Worm (Caenorhabditis elegans) whole organism, late embryonic: Measurements from ENCODE around the gene nspg-8.

ENCODE experiments used
- C08G9.2 ChIP-seq: sonication (generic microtip); optimal IDR thresholded peaks from 2 replicates; lab custom pipeline; 2016; ENCODE audit warnings: mild to moderate bottlenecking, missing genetic modification characterization, moderate library complexity, missing compliant biosample characterization
- F13H6.1 ChIP-seq: sonication (generic microtip); optimal IDR thresholded peaks from 2 replicates; lab custom pipeline; 2016; ENCODE audit warnings: missing genetic modification characterization, missing compliant biosample characterization
- K02D7.2 ChIP-seq: sonication (generic microtip); optimal IDR thresholded peaks from 2 replicates; lab custom pipeline; 2017; ENCODE audit warnings: mild to moderate bottlenecking, missing genetic modification characterization, missing compliant biosample characterization
- K09A11.1 ChIP-seq: sonication (generic microtip); optimal IDR thresholded peaks from 2 replicates; lab custom pipeline; 2017; ENCODE audit warnings: antibody characterized with exemption, mild to moderate bottlenecking, missing genetic modification characterization, missing compliant biosample characterization; ENCODE audit not compliant: insufficient read depth
- T23F11.4 ChIP-seq: fragments of 200-800 bp; sonication (Bioruptor generic); optimal IDR thresholded peaks from 2 replicates; lab custom pipeline; 2018; ENCODE audit warnings: mild to moderate bottlenecking, missing genetic modification characterization, missing compliant biosample characterization
- ahr-1 ChIP-seq: sonication (generic microtip); optimal IDR thresholded peaks from 2 replicates; lab custom pipeline; 2016; ENCODE audit warnings: missing genetic modification characterization, missing compliant biosample characterization
- ama-1 ChIP-seq: fragments of 150-350 bp; optimal IDR thresholded peaks from 2 replicates; lab custom pipeline; 2014
- ceh-19 ChIP-seq: fragments of 200-800 bp; sonication (Bioruptor generic); optimal IDR thresholded peaks from 2 replicates; lab custom pipeline; 2018; ENCODE audit warnings: mild to moderate bottlenecking, missing genetic modification characterization, missing compliant biosample characterization
- ceh-22 ChIP-seq: sonication (generic microtip); optimal IDR thresholded peaks from 2 replicates; lab custom pipeline; 2017; ENCODE audit warnings: missing biosample characterization, missing genetic modification characterization
- ceh-24 ChIP-seq: sonication (generic microtip); optimal IDR thresholded peaks from 2 replicates; lab custom pipeline; 2016; ENCODE audit warnings: mild to moderate bottlenecking, missing genetic modification characterization, missing compliant biosample characterization
- ceh-31 ChIP-seq: sonication (generic microtip); optimal IDR thresholded peaks from 2 replicates; lab custom pipeline; 2016; ENCODE audit warnings: missing genetic modification characterization, missing compliant biosample characterization
- ceh-34 ChIP-seq: sonication (generic microtip); optimal IDR thresholded peaks from 2 replicates; lab custom pipeline; 2016; ENCODE audit warnings: mild to moderate bottlenecking, missing genetic modification characterization, missing compliant biosample characterization
- ceh-45 ChIP-seq: fragments of 200-800 bp; sonication (Bioruptor generic); IDR thresholded peaks from 2 replicates; pipeline ENCODE4 v1.3.6; 2022; ENCODE audit warnings: missing genetic modification reagents, missing genetic modification characterization, missing compliant biosample characterization
- ceh-48 ChIP-seq: sonication (generic microtip); optimal IDR thresholded peaks from 2 replicates; lab custom pipeline; 2016; ENCODE audit warnings: missing genetic modification characterization, inconsistent platforms, missing compliant biosample characterization
- ceh-6 ChIP-seq: fragments of 200-800 bp; sonication (Bioruptor generic); optimal IDR thresholded peaks from 2 replicates; lab custom pipeline; 2018; ENCODE audit warnings: mild to moderate bottlenecking, missing genetic modification characterization, missing compliant biosample characterization
- ceh-9 ChIP-seq: sonication (generic microtip); optimal IDR thresholded peaks from 2 replicates; lab custom pipeline; 2016; ENCODE audit warnings: mild to moderate bottlenecking, missing genetic modification characterization, inconsistent platforms, missing compliant biosample characterization
- elt-4 ChIP-seq: sonication (generic microtip); optimal IDR thresholded peaks from 2 replicates; lab custom pipeline; 2016; ENCODE audit warnings: missing genetic modification characterization, missing compliant biosample characterization
- eyg-1 ChIP-seq: sonication (generic microtip); optimal IDR thresholded peaks from 2 replicates; lab custom pipeline; 2016; ENCODE audit warnings: missing genotype, missing genetic modification characterization, missing compliant biosample characterization
- fkh-6 ChIP-seq: sonication (generic microtip); optimal IDR thresholded peaks from 2 replicates; lab custom pipeline; 2016; ENCODE audit warnings: missing genetic modification characterization, missing compliant biosample characterization
- gmeb-2 ChIP-seq: sonication (generic microtip); optimal IDR thresholded peaks from 2 replicates; lab custom pipeline; 2016; ENCODE audit warnings: missing genetic modification characterization, inconsistent platforms, missing compliant biosample characterization
- hlh-13 ChIP-seq: fragments of 200-800 bp; sonication (Bioruptor generic); optimal IDR thresholded peaks from 2 replicates; lab custom pipeline; 2018; ENCODE audit warnings: mild to moderate bottlenecking, missing genetic modification characterization, missing compliant biosample characterization
- lim-6 ChIP-seq: sonication (generic microtip); optimal IDR thresholded peaks from 2 replicates; lab custom pipeline; 2016; ENCODE audit warnings: missing genetic modification characterization, missing compliant biosample characterization
- lin-11 ChIP-seq: fragments of 200-800 bp; sonication (Bioruptor generic); optimal IDR thresholded peaks from 2 replicates; lab custom pipeline; 2018; ENCODE audit warnings: mild to moderate bottlenecking, missing genetic modification characterization, missing compliant biosample characterization
- odd-2 ChIP-seq: sonication (generic microtip); optimal IDR thresholded peaks from 2 replicates; lab custom pipeline; 2017; ENCODE audit warnings: antibody characterized with exemption, mild to moderate bottlenecking, missing genetic modification characterization, missing compliant biosample characterization
- pag-3 ChIP-seq: sonication (generic microtip); optimal IDR thresholded peaks from 2 replicates; lab custom pipeline; 2016; ENCODE audit warnings: missing compliant biosample characterization, missing genetic modification characterization, borderline replicate concordance
- pha-2 ChIP-seq: sonication (generic microtip); optimal IDR thresholded peaks from 2 replicates; lab custom pipeline; 2017; ENCODE audit warnings: mild to moderate bottlenecking, missing genetic modification characterization, missing compliant biosample characterization
- pha-4 ChIP-seq: fragments of 150-350 bp; optimal IDR thresholded peaks from 2 replicates; lab custom pipeline; 2018; ENCODE audit warnings: missing biosample characterization, missing genetic modification reagents, missing genetic modification characterization
- pqm-1 ChIP-seq: sonication (generic microtip); optimal IDR thresholded peaks from 2 replicates; lab custom pipeline; 2016; ENCODE audit warnings: missing genetic modification characterization, missing compliant biosample characterization
- pros-1 ChIP-seq: fragments of 150-350 bp; optimal IDR thresholded peaks from 2 replicates; lab custom pipeline; 2014; ENCODE audit warnings: missing biosample characterization, missing genetic modification reagents, missing genetic modification characterization
- ref-2 ChIP-seq: sonication (generic microtip); optimal IDR thresholded peaks from 2 replicates; lab custom pipeline; 2016; ENCODE audit warnings: missing genetic modification characterization, missing compliant biosample characterization
- sox-2 ChIP-seq: fragments of 200-800 bp; sonication (Bioruptor generic); IDR thresholded peaks from 2 replicates; pipeline ENCODE4 v1.3.6; 2022; ENCODE audit warnings: missing genetic modification reagents, missing genetic modification characterization, missing compliant biosample characterization
- sox-4 ChIP-seq: sonication (generic microtip); optimal IDR thresholded peaks from 2 replicates; lab custom pipeline; 2017; ENCODE audit warnings: mild to moderate bottlenecking, missing genetic modification characterization, inconsistent platforms, missing compliant biosample characterization
- tbx-2 ChIP-seq: sonication (generic microtip); optimal IDR thresholded peaks from 2 replicates; lab custom pipeline; 2016; ENCODE audit warnings: missing genetic modification characterization, missing compliant biosample characterization
- ttx-3 ChIP-seq: sonication (generic microtip); optimal IDR thresholded peaks from 2 replicates; lab custom pipeline; 2016; ENCODE audit warnings: missing genetic modification reagents, missing genetic modification characterization, missing compliant biosample characterization
- unc-86 ChIP-seq: sonication (generic microtip); optimal IDR thresholded peaks from 2 replicates; lab custom pipeline; 2016; ENCODE audit warnings: missing genetic modification characterization, missing compliant biosample characterization
- ztf-16 ChIP-seq: sonication (generic microtip); optimal IDR thresholded peaks from 2 replicates; lab custom pipeline; 2017; ENCODE audit warnings: missing genetic modification characterization, missing compliant biosample characterization

nspg-8 gene

DNA sequence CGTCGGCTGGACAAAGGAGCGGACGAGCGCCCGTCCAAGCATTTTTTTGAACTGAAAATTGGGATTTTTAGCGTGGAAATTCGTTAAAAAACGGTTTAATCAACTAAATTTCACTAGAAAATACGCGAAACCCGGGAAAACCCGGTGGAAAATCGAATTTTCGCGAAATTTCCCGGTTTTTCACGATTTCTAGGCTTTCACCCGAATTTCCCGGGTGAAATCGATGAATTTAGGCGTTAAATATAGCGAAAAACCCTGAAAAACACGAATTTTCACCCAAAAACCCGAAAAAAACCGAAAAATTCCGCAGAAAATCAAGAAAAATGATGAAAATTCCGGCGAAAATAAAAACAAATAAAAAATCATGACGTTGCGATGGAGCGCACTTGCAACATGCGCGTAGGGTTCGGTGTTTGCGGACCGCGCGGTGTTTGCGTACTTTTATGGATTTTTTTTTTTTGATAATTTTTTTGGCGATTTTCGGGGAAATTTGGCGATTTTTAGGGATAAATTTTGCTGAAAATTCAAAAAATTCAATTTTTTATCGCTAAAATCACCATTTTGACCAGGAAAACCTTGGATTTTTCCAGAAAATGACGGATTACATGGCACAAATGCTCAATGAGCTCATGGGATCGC lies 20.2 kb downstream of the nspg-8 start, which contains the start of the genes mrpl-45 and Y119D3B.12 (continued):
- TF ChIP-seq C08G9.2 (tag; lab: Kevin White, UChicago) = no peak
- TF ChIP-seq ceh-6 (GFP tag; lab: Kevin White, UChicago) = no peak
- TF ChIP-seq ttx-3 = peak; percentile 50
- peak; percentile 69 for TF ChIP-seq ztf-16 (tag; lab: Kevin White, UChicago)
- no peak for TF ChIP-seq pha-4
- TF ChIP-seq K02D7.2 (tag; lab: Kevin White, UChicago) = no peak
- no peak for TF ChIP-seq ahr-1 (tag; lab: Kevin White, UChicago)
- TF ChIP-seq eyg-1 = no peak
- TF ChIP-seq pag-3 = no peak
- no peak for TF ChIP-seq sox-2 (GFP tag; lab: Robert Waterston, UW)
- TF ChIP-seq K09A11.1 (tag; lab: Kevin White, UChicago) = peak; percentile 8
- no peak for TF ChIP-seq ama-1
- no peak for TF ChIP-seq ceh-22 (tag; lab: Kevin White, UChicago)
- no peak for TF ChIP-seq sox-4 (tag; lab: Kevin White, UChicago)
- no peak for TF ChIP-seq ceh-9 (tag; lab: Kevin White, UChicago)
- no peak for TF ChIP-seq pqm-1 (tag; lab: Kevin White, UChicago)
- no peak for TF ChIP-seq ceh-45 (GFP tag; lab: Robert Waterston, UW)
- TF ChIP-seq ceh-24 = no peak
- peak; percentile 39 for TF ChIP-seq ceh-31 (tag; lab: Kevin White, UChicago)
- TF ChIP-seq fkh-6 (tag; lab: Kevin White, UChicago) = no peak
- TF ChIP-seq odd-2 (tag; lab: Kevin White, UChicago) = no peak
- no peak for TF ChIP-seq elt-4 (tag; lab: Kevin White, UChicago)
- TF ChIP-seq ceh-34 (tag; lab: Kevin White, UChicago) = peak; percentile 20
- no peak for TF ChIP-seq gmeb-2 (tag; lab: Kevin White, UChicago)
- no peak for TF ChIP-seq lin-11 (tag; lab: Kevin White, UChicago)
- TF ChIP-seq pha-2 = no peak
- TF ChIP-seq tbx-2 (tag; lab: Kevin White, UChicago) = peak; percentile 52
- TF ChIP-seq hlh-13 (GFP tag; lab: Kevin White, UChicago) = no peak
- TF ChIP-seq F13H6.1 (tag; lab: Kevin White, UChicago) = no peak

DNA sequence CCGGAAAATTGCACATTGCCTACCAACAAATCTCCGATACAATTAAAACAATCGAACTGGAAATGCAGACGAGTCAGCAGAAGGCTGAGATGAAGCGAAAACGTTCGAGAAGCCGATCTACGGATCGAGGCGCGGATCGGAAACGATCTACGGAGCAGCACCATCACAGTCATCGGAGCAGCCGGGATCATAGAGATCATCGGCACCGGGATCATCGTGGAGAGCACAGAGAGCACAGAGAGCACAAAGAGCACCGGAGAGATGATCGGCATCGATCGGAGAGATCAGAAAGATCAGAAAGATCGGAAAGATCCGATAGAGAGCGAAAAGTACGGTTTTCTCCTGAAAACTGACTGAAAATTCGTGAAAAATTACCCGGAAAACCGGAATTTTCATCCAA lies 23.6 kb downstream of the nspg-8 start:
- TF ChIP-seq ceh-19 (GFP tag; lab: Kevin White, UChicago) (no peak), lim-6 (tag; lab: Kevin White, UChicago) (no peak), unc-86 (no peak), ztf-16 (tag; lab: Kevin White, UChicago) (no peak), ceh-31 (tag; lab: Kevin White, UChicago) (no peak), gmeb-2 (tag; lab: Kevin White, UChicago) (no peak), pros-1 (tag; lab: Kevin White, UChicago) (no peak), T23F11.4 (GFP tag; lab: Kevin White, UChicago) (no peak)
- TF ChIP-seq, all 69 proteins: peak for 0

DNA sequence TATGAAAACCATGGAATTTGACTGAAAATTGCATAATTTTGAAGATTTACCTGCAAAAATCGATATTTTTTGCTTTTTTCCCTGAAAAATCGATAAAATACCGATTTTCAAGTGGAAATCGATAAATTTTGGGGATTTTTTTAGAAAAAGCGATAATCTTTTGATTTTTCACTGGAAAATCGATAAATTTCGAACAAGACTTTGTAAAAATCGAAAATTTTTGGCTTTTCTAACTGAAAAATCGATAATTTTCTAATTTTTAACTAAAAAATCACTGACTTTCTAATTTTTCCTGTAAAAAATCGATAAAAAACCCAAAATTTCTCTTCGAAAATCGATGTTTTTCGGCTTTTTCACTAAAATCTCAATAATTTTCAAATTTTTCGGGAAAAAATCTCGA lies 24.5 kb downstream of the nspg-8 start:
- TF ChIP-seq ceh-48 (tag; lab: Kevin White, UChicago) (peak; percentile 4), gmeb-2 (tag; lab: Kevin White, UChicago) (no peak)

DNA sequence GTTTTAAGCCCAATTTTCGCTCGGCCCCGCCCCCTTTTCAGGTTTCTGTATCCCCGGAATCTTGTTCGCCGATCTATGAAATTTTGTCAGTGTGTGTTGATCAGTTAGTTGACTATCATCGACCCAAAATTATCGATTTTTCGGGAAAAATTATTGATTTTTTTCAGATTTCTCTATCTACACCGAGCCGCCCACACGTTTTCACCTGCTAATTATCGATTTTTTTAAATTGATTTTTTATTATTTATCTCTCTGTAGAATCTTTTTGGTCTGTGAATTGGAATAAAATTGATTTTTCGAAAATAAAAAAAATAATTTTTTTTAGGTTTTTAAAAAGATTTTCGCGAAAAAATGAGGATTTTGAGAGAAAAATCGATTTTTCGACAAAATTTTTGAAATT lies 25.2 kb downstream of the nspg-8 start:
- TF ChIP-seq ceh-48 (tag; lab: Kevin White, UChicago) (peak; percentile 6), ref-2 (tag; lab: Kevin White, UChicago) (no peak)
- TF ChIP-seq, all 69 proteins: peak for 1
